Worm (Caenorhabditis elegans) whole organism, L3 larva: ENCODE data around the gene cfap-36.

ENCODE experiments used
- ama-1 ChIP-seq: fragments of 150-350 bp; optimal IDR thresholded peaks from 2 replicates; lab custom pipeline; 2018
- ceh-82 ChIP-seq: fragments of 150-350 bp; optimal IDR thresholded peaks from 2 replicates; lab custom pipeline; 2014; ENCODE audit warnings: missing biosample characterization, missing genetic modification characterization
- egl-27 ChIP-seq: sonication (generic microtip); optimal IDR thresholded peaks from 4 replicates; lab custom pipeline; 2017; ENCODE audit warnings: missing biosample characterization, missing genetic modification reagents, missing genetic modification characterization
- fkh-10 ChIP-seq: sonication (generic microtip); optimal IDR thresholded peaks from 2 replicates; lab custom pipeline; 2017; ENCODE audit warnings: missing biosample characterization, missing genetic modification reagents, missing genetic modification characterization
- lin-39 ChIP-seq: fragments of 150-350 bp; optimal IDR thresholded peaks from 2 replicates; lab custom pipeline; 2018; ENCODE audit warnings: missing biosample characterization, missing genetic modification reagents, missing genetic modification characterization
- nhr-237 ChIP-seq: fragments of 150-350 bp; optimal IDR thresholded peaks from 2 replicates; lab custom pipeline; 2014; ENCODE audit warnings: missing biosample characterization, missing genetic modification characterization
- nhr-28 ChIP-seq: fragments of 150-350 bp; optimal IDR thresholded peaks from 2 replicates; lab custom pipeline; 2014; ENCODE audit warnings: missing biosample characterization, missing genetic modification characterization
- nhr-76 ChIP-seq: fragments of 150-350 bp; sonication (generic microtip); optimal IDR thresholded peaks from 5 replicates; lab custom pipeline; 2014; ENCODE audit warnings: missing biosample characterization, missing genetic modification characterization
- nhr-77 ChIP-seq: fragments of 150-350 bp; optimal IDR thresholded peaks from 2 replicates; lab custom pipeline; 2014; ENCODE audit warnings: missing biosample characterization, missing genetic modification characterization
- pha-4 ChIP-seq: fragments of 150-350 bp; optimal IDR thresholded peaks from 2 replicates; lab custom pipeline; 2014; ENCODE audit warnings: missing biosample characterization, missing genetic modification reagents, missing genetic modification characterization
- snpc-4 ChIP-seq: fragments of 150-350 bp; optimal IDR thresholded peaks from 2 replicates; lab custom pipeline; 2014; ENCODE audit warnings: missing biosample characterization, missing genetic modification characterization
- ztf-11 ChIP-seq: fragments of 150-350 bp; optimal IDR thresholded peaks from 2 replicates; lab custom pipeline; 2014; ENCODE audit warnings: missing biosample characterization, missing genetic modification characterization

ce11 chrV:150059-150458 lies 22.0 kb downstream of the cfap-36 start:
- TF ChIP-seq ceh-82 (tag; lab: Kevin White, UChicago) (no peak), ztf-11 (tag; lab: Kevin White, UChicago) (no peak), fkh-10 (GFP tag; lab: Kevin White, UChicago) (no peak), lin-39 (tag; lab: Kevin White, UChicago) (no peak), ama-1 (lab: Kevin White, UChicago) (no peak), egl-27 (tag; lab: Kevin White, UChicago) (no peak), pha-4 (tag; lab: Kevin White, UChicago) (no peak), nhr-28 (tag; lab: Kevin White, UChicago) (no peak), snpc-4 (tag; lab: Kevin White, UChicago) (no peak), nhr-76 (tag; lab: Kevin White, UChicago) (no peak), nhr-237 (no peak), nhr-77 (tag; lab: Kevin White, UChicago) (no peak)
